Worm (Caenorhabditis elegans): ENCODE data around the gene D1086.6.
"Not testable (repeated sequence)": the region's sequence is repeated elsewhere in the genome, so short reads cannot be mapped to it uniquely, and the experiment has no call there.

Gene D1086.6

DNA sequence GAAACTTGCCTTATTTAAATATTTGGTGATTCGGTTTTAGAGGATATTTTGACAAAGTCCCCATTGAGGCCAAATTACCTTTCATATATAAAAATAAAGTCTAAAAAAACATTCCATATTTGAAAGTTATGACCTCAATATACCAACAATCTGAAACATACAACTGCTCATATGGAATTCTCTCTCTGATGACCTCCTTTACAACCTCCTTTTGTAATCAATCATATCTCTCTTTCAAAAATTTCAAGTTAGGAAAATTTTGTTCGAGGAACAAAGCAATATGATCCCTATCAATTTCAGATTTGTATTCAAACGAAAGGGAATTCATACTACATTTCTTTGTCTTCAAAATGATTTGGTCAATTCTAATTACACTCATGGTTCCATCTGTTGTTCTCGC is at the start of gene D1086.6:
Gene D1086.6 (plus strand): TSS at position 301 of the 400 bp plus-strand sequence.
- no peak for TF ChIP-seq peb-1 (tag; optimal IDR thresholded peaks at IDR 0.05)
- no peak for TF ChIP-seq zag-1 (tag; optimal IDR thresholded peaks at IDR 0.05)
- TF ChIP-seq Y55F3AM.14 (GFP tag; optimal IDR thresholded peaks at IDR 0.05) = no peak
- TF ChIP-seq lin-13 (GFP tag; optimal IDR thresholded peaks at IDR 0.05) = no peak
- TF ChIP-seq fos-1 (tag; optimal IDR thresholded peaks at IDR 0.05) = no peak
- no peak for TF ChIP-seq nhr-25 (tag; optimal IDR thresholded peaks at IDR 0.05)
- TF ChIP-seq sma-3 (GFP tag; optimal IDR thresholded peaks at IDR 0.05) = no peak
- no peak for TF ChIP-seq alr-1 (tag; optimal IDR thresholded peaks at IDR 0.05)
- no peak for TF ChIP-seq lin-11 (tag; optimal IDR thresholded peaks at IDR 0.05)
- no peak for TF ChIP-seq lsy-2 (tag; optimal IDR thresholded peaks at IDR 0.05)
- TF ChIP-seq R02D3.7 (tag; optimal IDR thresholded peaks at IDR 0.05) = no peak
- no peak for TF ChIP-seq F13H6.1 (tag; optimal IDR thresholded peaks at IDR 0.05)
- no peak for TF ChIP-seq blmp-1 (tag; optimal IDR thresholded peaks at IDR 0.05; ENCODE audit: insufficient read depth)

ce11 chrV:14033649-14034048 is 46.0 kb upstream of the D1086.6 start, which contains the start of gene ins-10:
ins-10 (plus strand) TSS chrV:14033949.
- TF ChIP-seq nhr-237 (tag; optimal IDR thresholded peaks at IDR 0.05) (no peak), fos-1 (tag; optimal IDR thresholded peaks at IDR 0.05) (no peak), C34F6.9 (tag; optimal IDR thresholded peaks at IDR 0.05) (no peak), nhr-23 (tag; optimal IDR thresholded peaks at IDR 0.05) (no peak), skn-1 (tag; optimal IDR thresholded peaks at IDR 0.05) (no peak), nhr-10 (tag; optimal IDR thresholded peaks at IDR 0.05) (no peak), mab-5 (tag; optimal IDR thresholded peaks at IDR 0.05) (no peak), blmp-1 (tag; optimal IDR thresholded peaks at IDR 0.05; ENCODE audit: insufficient read depth) (no peak), lin-11 (tag; optimal IDR thresholded peaks at IDR 0.05) (no peak), lin-13 (GFP tag; optimal IDR thresholded peaks at IDR 0.05) (no peak), aly-2 (tag; optimal IDR thresholded peaks at IDR 0.05) (no peak), nhr-12 (tag; optimal IDR thresholded peaks at IDR 0.05) (no peak), mbf-1 (tag; optimal IDR thresholded peaks at IDR 0.05) (no peak), nhr-77 (tag; optimal IDR thresholded peaks at IDR 0.05) (no peak), mdl-1 (tag; optimal IDR thresholded peaks at IDR 0.05) (no peak)

ce11 chrV:14038328-14039084 is 41.1 kb upstream of the D1086.6 start, which contains the start of gene vps-39:
vps-39 (minus strand) TSS chrV:14038378.
- peak; percentile 28 for TF ChIP-seq sma-9 (GFP tag; optimal IDR thresholded peaks at IDR 0.05)
- TF ChIP-seq sma-9 (tag; optimal IDR thresholded peaks at IDR 0.05) = not testable (repeated sequence)
- TF ChIP-seq sma-3 (GFP tag; optimal IDR thresholded peaks at IDR 0.05) = peak; percentile 28
- TF ChIP-seq gmeb-1 (tag; optimal IDR thresholded peaks at IDR 0.05) = peak; percentile 8
- TF ChIP-seq lin-13 (GFP tag; optimal IDR thresholded peaks at IDR 0.05) = peak; percentile 4
- TF ChIP-seq nhr-129 (tag; optimal IDR thresholded peaks at IDR 0.05) = peak; percentile 5
- TF ChIP-seq F13H6.1 (tag; optimal IDR thresholded peaks at IDR 0.05) = peak; percentile 58
- peak in 1 of 2 experiments; percentile 35 for TF ChIP-seq lsy-2 (tag; optimal IDR thresholded peaks at IDR 0.05)
- TF ChIP-seq unc-55 (GFP tag; optimal IDR thresholded peaks at IDR 0.05) = peak; percentile 25

DNA sequence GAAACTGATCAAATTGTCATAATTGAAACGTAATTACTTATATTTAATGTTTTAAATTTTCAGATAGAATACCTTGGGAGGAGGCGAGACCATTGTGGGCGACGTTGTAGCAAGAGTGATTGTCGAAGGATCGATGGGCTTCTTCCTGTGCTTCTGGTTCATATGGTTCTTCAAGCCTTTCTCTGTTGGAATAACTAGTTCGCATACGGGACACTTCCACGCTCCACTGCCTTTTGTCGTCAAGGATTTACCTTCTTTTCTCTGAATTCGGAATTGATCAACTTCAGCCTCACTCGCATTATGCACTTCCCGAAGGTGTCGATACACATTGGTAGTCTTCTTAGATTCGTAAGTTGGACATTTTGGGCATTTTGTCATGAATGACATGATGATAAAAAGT is 30.3 kb upstream of the D1086.6 start, which contains the start of gene F58D12.1:
Gene F58D12.1 (plus strand): TSS at position 301 of the 400 bp plus-strand sequence.
- TF ChIP-seq nhr-23 (tag; optimal IDR thresholded peaks at IDR 0.05); lin-39 (tag; optimal IDR thresholded peaks at IDR 0.05); unc-62 (GFP tag; optimal IDR thresholded peaks at IDR 0.05): not testable (repeated sequence)

ce11 chrV:14055097-14055496 is 24.5 kb upstream of the D1086.6 start:
- peak; percentile 35 for TF ChIP-seq ZK546.5 (tag; optimal IDR thresholded peaks at IDR 0.05)
- TF ChIP-seq gmeb-1 (tag; optimal IDR thresholded peaks at IDR 0.05) = peak; percentile 88
- TF ChIP-seq skn-1 (tag; optimal IDR thresholded peaks at IDR 0.05) = peak; percentile 13
- peak; percentile 97 for TF ChIP-seq nhr-21 (tag; optimal IDR thresholded peaks at IDR 0.05)
- peak; percentile 80 for TF ChIP-seq blmp-1 (tag; optimal IDR thresholded peaks at IDR 0.05; ENCODE audit: insufficient read depth)
- TF ChIP-seq sem-4 (tag; optimal IDR thresholded peaks at IDR 0.05) = peak; percentile 93
- TF ChIP-seq lin-13 (GFP tag; optimal IDR thresholded peaks at IDR 0.05) = peak; percentile 87
- TF ChIP-seq nhr-237 (tag; optimal IDR thresholded peaks at IDR 0.05) = peak; percentile 33
- peak; percentile 83 for TF ChIP-seq fos-1 (tag; optimal IDR thresholded peaks at IDR 0.05)
- peak; percentile 60 for TF ChIP-seq dmd-4 (tag; optimal IDR thresholded peaks at IDR 0.05)
- peak; percentile 93 for TF ChIP-seq crh-2 (tag; optimal IDR thresholded peaks at IDR 0.05)
- peak; percentile 69 for TF ChIP-seq zag-1 (tag; optimal IDR thresholded peaks at IDR 0.05)
- peak; percentile 58 to 68 for TF ChIP-seq mdl-1 (tag; optimal IDR thresholded peaks at IDR 0.05)
- peak; percentile 89 for TF ChIP-seq ceh-16 (tag; optimal IDR thresholded peaks at IDR 0.05)
- peak; percentile 82 to 93 for TF ChIP-seq lsy-2 (tag; optimal IDR thresholded peaks at IDR 0.05)
- TF ChIP-seq sma-3 (GFP tag; optimal IDR thresholded peaks at IDR 0.05) = peak; percentile 98
- peak; percentile 76 for TF ChIP-seq egl-27 (tag; optimal IDR thresholded peaks at IDR 0.05)
- TF ChIP-seq Y55F3AM.14 (GFP tag; optimal IDR thresholded peaks at IDR 0.05) = peak; percentile 86
- TF ChIP-seq F13H6.1 (tag; optimal IDR thresholded peaks at IDR 0.05) = peak; percentile 96
- peak; percentile 68 for TF ChIP-seq nhr-129 (tag; optimal IDR thresholded peaks at IDR 0.05)
- peak; percentile 39 for TF ChIP-seq nhr-10 (tag; optimal IDR thresholded peaks at IDR 0.05)
- TF ChIP-seq unc-62 (GFP tag; optimal IDR thresholded peaks at IDR 0.05) = peak; percentile 55
- peak; percentile 99 for TF ChIP-seq sma-9 (GFP tag; optimal IDR thresholded peaks at IDR 0.05)
- TF ChIP-seq sma-9 (tag; optimal IDR thresholded peaks at IDR 0.05) = not testable (repeated sequence)
- TF ChIP-seq R02D3.7 (tag; optimal IDR thresholded peaks at IDR 0.05) = peak; percentile 48
- peak; percentile 78 for TF ChIP-seq unc-55 (GFP tag; optimal IDR thresholded peaks at IDR 0.05)
- peak; percentile 7 for TF ChIP-seq nhr-77 (tag; optimal IDR thresholded peaks at IDR 0.05)
- peak; percentile 91 for TF ChIP-seq C34F6.9 (tag; optimal IDR thresholded peaks at IDR 0.05)
- TF ChIP-seq ztf-4 (tag; optimal IDR thresholded peaks at IDR 0.05) = peak; percentile 84
- TF ChIP-seq mab-5 (tag; optimal IDR thresholded peaks at IDR 0.05) = peak; percentile 67

Data from whole organism, L2 larva.